Worm (Caenorhabditis elegans) whole organism, L4 larva: Measurements from ENCODE around the gene K08D12.4.
A peak's percentile ranks its signal among the peaks of the same experiment; 100 is the strongest.

Source experiments
- D1046.2 ChIP-seq: fragments of 200-800 bp; sonication (Bioruptor generic); IDR thresholded peaks from 2 replicates; pipeline ENCODE4 v1.3.6; 2022; ENCODE audit warnings: missing genetic modification characterization, missing compliant biosample characterization
- F37D6.2 ChIP-seq: sonication (generic microtip); optimal IDR thresholded peaks from 2 replicates; lab custom pipeline; 2016; ENCODE audit warnings: mild to moderate bottlenecking, missing genetic modification characterization, missing compliant biosample characterization
- R02D3.7 ChIP-seq: fragments of 150-350 bp; sonication (generic microtip); optimal IDR thresholded peaks from 3 replicates; lab custom pipeline; 2014; ENCODE audit warnings: missing biosample characterization, missing genetic modification characterization
- T26A8.4 ChIP-seq: fragments of 200-800 bp; sonication (Bioruptor generic); IDR thresholded peaks from 2 replicates; pipeline ENCODE4 v1.3.6; 2022; ENCODE audit warnings: missing genetic modification characterization, missing compliant biosample characterization
- Y105C5A.15 ChIP-seq: fragments of 200-800 bp; sonication (Bioruptor generic); IDR thresholded peaks from 2 replicates; pipeline ENCODE4 v1.3.6; 2022; ENCODE audit warnings: missing genetic modification characterization, missing compliant biosample characterization
- Y48G9A.11 ChIP-seq: fragments of 200-800 bp; sonication (Bioruptor generic); IDR thresholded peaks from 2 replicates; pipeline ENCODE4 v1.3.6; 2022; ENCODE audit warnings: missing genetic modification reagents, missing genetic modification characterization, missing compliant biosample characterization
- Y75B8A.6 ChIP-seq: fragments of 200-800 bp; sonication (Bioruptor generic); IDR thresholded peaks from 2 replicates; pipeline ENCODE4 v1.3.6; 2022; ENCODE audit warnings: missing genetic modification reagents, missing genetic modification characterization, missing compliant biosample characterization
- ZK337.2 ChIP-seq: fragments of 200-800 bp; sonication (Bioruptor generic); IDR thresholded peaks from 2 replicates; pipeline ENCODE4 v1.3.6; 2022; ENCODE audit warnings: missing genetic modification reagents, missing genetic modification characterization, missing compliant biosample characterization
- ZK546.5 ChIP-seq, 2 experiments: sonication (generic microtip); optimal IDR thresholded peaks; 2 replicates each; lab custom pipeline; 2017; ENCODE audit warnings: missing biosample characterization in 2 of 2, missing genetic modification characterization in 2 of 2
- aly-2 ChIP-seq: sonication (generic microtip); optimal IDR thresholded peaks from 2 replicates; lab custom pipeline; 2018; ENCODE audit warnings: missing biosample characterization, missing genetic modification characterization
- ceh-44 ChIP-seq: fragments of 200-800 bp; sonication (Bioruptor generic); IDR thresholded peaks from 2 replicates; pipeline ENCODE4 v1.3.6; 2022; ENCODE audit warnings: missing genetic modification reagents, missing genetic modification characterization, missing compliant biosample characterization
- ceh-82 ChIP-seq: sonication (generic microtip); optimal IDR thresholded peaks from 2 replicates; lab custom pipeline; 2017; ENCODE audit warnings: missing biosample characterization, missing genetic modification characterization
- ces-1 ChIP-seq: fragments of 150-350 bp; sonication (generic microtip); optimal IDR thresholded peaks from 4 replicates; lab custom pipeline; 2014; ENCODE audit warnings: missing biosample characterization, missing genetic modification reagents, missing genetic modification characterization
- daf-16 ChIP-seq, 3 experiments: sonication (generic microtip); optimal IDR thresholded peaks; 2 replicates each; lab custom pipeline; 2016 to 2017; ENCODE audit warnings: missing genetic modification characterization in 3 of 3, missing genetic modification reagents in 3 of 3, mild to moderate bottlenecking in 2 of 3, missing compliant biosample characterization in 2 of 3, missing biosample characterization in 1 of 3, moderate library complexity in 1 of 3
- dmd-6 ChIP-seq: fragments of 200-800 bp; sonication (Bioruptor generic); IDR thresholded peaks from 2 replicates; pipeline ENCODE4 v1.3.6; 2022; ENCODE audit warnings: missing genetic modification reagents, missing genetic modification characterization, missing compliant biosample characterization
- dve-1 ChIP-seq: sonication (generic microtip); optimal IDR thresholded peaks from 2 replicates; lab custom pipeline; 2017; ENCODE audit warnings: antibody characterized with exemption, mild to moderate bottlenecking, missing genetic modification characterization, missing compliant biosample characterization; ENCODE audit not compliant: insufficient read depth
- egl-43 ChIP-seq: fragments of 200-800 bp; sonication (Bioruptor generic); IDR thresholded peaks from 2 replicates; pipeline ENCODE4 v1.3.6; 2022; ENCODE audit warnings: missing genetic modification reagents, missing genetic modification characterization, missing compliant biosample characterization
- fkh-10 ChIP-seq: fragments of 150-350 bp; optimal IDR thresholded peaks from 2 replicates; lab custom pipeline; 2014; ENCODE audit warnings: missing biosample characterization, missing genetic modification reagents, missing genetic modification characterization
- fos-1 ChIP-seq: fragments of 150-350 bp; optimal IDR thresholded peaks from 2 replicates; lab custom pipeline; 2014; ENCODE audit warnings: missing biosample characterization, missing genetic modification characterization
- gei-8 ChIP-seq: fragments of 200-800 bp; sonication (Bioruptor generic); optimal IDR thresholded peaks from 2 replicates; lab custom pipeline; 2018; ENCODE audit warnings: mild to moderate bottlenecking, missing genetic modification characterization, missing compliant biosample characterization
- hif-1 ChIP-seq, 2 experiments: sonication (generic microtip); optimal IDR thresholded peaks; 2 replicates each; lab custom pipeline; 2016 to 2017; ENCODE audit warnings: missing compliant biosample characterization in 2 of 2, missing genetic modification characterization in 2 of 2, missing genetic modification reagents in 2 of 2, missing genotype in 2 of 2, mild to moderate bottlenecking in 1 of 2
- hlh-11 ChIP-seq: fragments of 200-800 bp; sonication (Bioruptor generic); optimal IDR thresholded peaks from 2 replicates; lab custom pipeline; 2018; ENCODE audit warnings: mild to moderate bottlenecking, missing genetic modification characterization, missing compliant biosample characterization
- lim-7 ChIP-seq: fragments of 200-800 bp; sonication (Bioruptor generic); IDR thresholded peaks from 2 replicates; pipeline ENCODE4 v1.3.6; 2022; ENCODE audit warnings: missing genetic modification characterization, missing compliant biosample characterization
- lin-13 ChIP-seq: fragments of 150-350 bp; optimal IDR thresholded peaks from 2 replicates; lab custom pipeline; 2014; ENCODE audit warnings: missing biosample characterization, missing genetic modification reagents, missing genetic modification characterization
- lin-15B ChIP-seq: fragments of 150-350 bp; sonication (generic microtip); optimal IDR thresholded peaks from 3 replicates; lab custom pipeline; 2014; ENCODE audit warnings: missing biosample characterization, missing genetic modification characterization
- lin-29 ChIP-seq: fragments of 200-800 bp; sonication (Bioruptor generic); IDR thresholded peaks from 2 replicates; pipeline ENCODE4 v1.3.6; 2022; ENCODE audit warnings: missing genetic modification reagents, missing genetic modification characterization, missing compliant biosample characterization
- lin-39 ChIP-seq: fragments of 150-350 bp; optimal IDR thresholded peaks from 2 replicates; lab custom pipeline; 2014; ENCODE audit warnings: missing biosample characterization, missing genetic modification reagents, missing genetic modification characterization
- lsy-2 ChIP-seq, 2 experiments: fragments of 150-350 bp in 1 of 2; sonication (generic microtip) in 1 of 2; optimal IDR thresholded peaks; 2 replicates each; lab custom pipeline; 2014 to 2017; ENCODE audit warnings: missing biosample characterization in 2 of 2, missing genetic modification characterization in 2 of 2
- madf-9 ChIP-seq: fragments of 200-800 bp; sonication (Bioruptor generic); conservative IDR thresholded peaks from 2 replicates; pipeline ENCODE4 v1.3.6; 2022; ENCODE audit warnings: missing genetic modification reagents, missing genetic modification characterization, missing compliant biosample characterization
- mes-2 ChIP-seq: sonication (generic microtip); optimal IDR thresholded peaks from 2 replicates; lab custom pipeline; 2016; ENCODE audit warnings: missing genotype, mild to moderate bottlenecking, missing genetic modification characterization, missing compliant biosample characterization; ENCODE audit not compliant: poor library complexity, severe bottlenecking
- mxl-2 ChIP-seq: fragments of 200-800 bp; sonication (Bioruptor generic); conservative IDR thresholded peaks from 2 replicates; pipeline ENCODE4 v1.3.6; 2022; ENCODE audit warnings: missing genetic modification reagents, missing genetic modification characterization, missing compliant biosample characterization
- mxl-3 ChIP-seq: fragments of 200-800 bp; sonication (Bioruptor generic); optimal IDR thresholded peaks from 2 replicates; lab custom pipeline; 2018; ENCODE audit warnings: mild to moderate bottlenecking, missing genetic modification characterization, missing compliant biosample characterization
- nhr-10 ChIP-seq: fragments of 150-350 bp; optimal IDR thresholded peaks from 2 replicates; lab custom pipeline; 2014; ENCODE audit warnings: missing biosample characterization, missing genetic modification characterization
- nhr-102 ChIP-seq: sonication (generic microtip); optimal IDR thresholded peaks from 2 replicates; lab custom pipeline; 2016; ENCODE audit warnings: mild to moderate bottlenecking, missing genetic modification characterization, moderate library complexity, missing compliant biosample characterization
- nhr-11 ChIP-seq: fragments of 150-350 bp; optimal IDR thresholded peaks from 2 replicates; lab custom pipeline; 2014; ENCODE audit warnings: missing biosample characterization, missing genetic modification characterization
- nhr-237 ChIP-seq: sonication (generic microtip); optimal IDR thresholded peaks from 2 replicates; lab custom pipeline; 2017; ENCODE audit warnings: missing biosample characterization, missing genetic modification characterization
- nhr-76 ChIP-seq: fragments of 150-350 bp; optimal IDR thresholded peaks from 2 replicates; lab custom pipeline; 2014; ENCODE audit warnings: missing biosample characterization, missing genetic modification characterization
- nhr-77 ChIP-seq: fragments of 150-350 bp; optimal IDR thresholded peaks from 2 replicates; lab custom pipeline; 2014; ENCODE audit warnings: missing biosample characterization, missing genetic modification characterization
- php-3 ChIP-seq: fragments of 200-800 bp; sonication (Bioruptor generic); IDR thresholded peaks from 2 replicates; pipeline ENCODE4 v1.3.6; 2022; ENCODE audit warnings: missing genetic modification reagents, missing genetic modification characterization, missing compliant biosample characterization
- pqm-1 ChIP-seq: sonication (generic microtip); optimal IDR thresholded peaks from 2 replicates; lab custom pipeline; 2017; ENCODE audit warnings: missing biosample characterization, missing genetic modification characterization
- saeg-2 ChIP-seq: fragments of 200-800 bp; sonication (Bioruptor generic); IDR thresholded peaks from 2 replicates; pipeline ENCODE4 v1.3.6; 2022; ENCODE audit warnings: missing genetic modification reagents, missing genetic modification characterization, missing compliant biosample characterization
- spr-1 ChIP-seq: sonication (generic microtip); optimal IDR thresholded peaks from 2 replicates; lab custom pipeline; 2016; ENCODE audit warnings: mild to moderate bottlenecking, missing genetic modification characterization, missing compliant biosample characterization
- spr-3 ChIP-seq: fragments of 200-800 bp; sonication (Bioruptor generic); optimal IDR thresholded peaks from 2 replicates; lab custom pipeline; 2018; ENCODE audit warnings: mild to moderate bottlenecking, missing genetic modification characterization, missing compliant biosample characterization
- tag-97 ChIP-seq: fragments of 200-800 bp; sonication (Bioruptor generic); IDR thresholded peaks from 2 replicates; pipeline ENCODE4 v1.3.6; 2022; ENCODE audit warnings: missing genetic modification characterization, missing compliant biosample characterization
- tra-1 ChIP-seq: fragments of 200-800 bp; sonication (Bioruptor generic); IDR thresholded peaks from 2 replicates; pipeline ENCODE4 v1.3.6; 2022; ENCODE audit warnings: missing genetic modification reagents, missing genetic modification characterization, missing compliant biosample characterization
- unc-130 ChIP-seq: sonication (generic microtip); optimal IDR thresholded peaks from 2 replicates; lab custom pipeline; 2016; ENCODE audit warnings: missing genetic modification reagents, missing genetic modification characterization, missing compliant biosample characterization
- zfp-2 ChIP-seq: sonication (generic microtip); optimal IDR thresholded peaks from 2 replicates; lab custom pipeline; 2016; ENCODE audit warnings: mild to moderate bottlenecking, missing genetic modification characterization, missing compliant biosample characterization
- zfp-3 ChIP-seq: fragments of 200-800 bp; sonication (Bioruptor generic); conservative IDR thresholded peaks from 2 replicates; pipeline ENCODE4 v1.3.6; 2022; ENCODE audit warnings: missing genetic modification reagents, missing genetic modification characterization, missing compliant biosample characterization
- zip-11 ChIP-seq: fragments of 200-800 bp; sonication (Bioruptor generic); IDR thresholded peaks from 2 replicates; pipeline ENCODE4 v1.3.6; 2022; ENCODE audit warnings: missing genetic modification characterization, missing compliant biosample characterization
- zip-2 ChIP-seq: fragments of 150-350 bp; optimal IDR thresholded peaks from 2 replicates; lab custom pipeline; 2014; ENCODE audit warnings: missing biosample characterization, missing genetic modification characterization
- ztf-7 ChIP-seq: fragments of 150-350 bp; optimal IDR thresholded peaks from 2 replicates; lab custom pipeline; 2014; ENCODE audit warnings: missing biosample characterization, missing genetic modification characterization

Gene K08D12.4

DNA sequence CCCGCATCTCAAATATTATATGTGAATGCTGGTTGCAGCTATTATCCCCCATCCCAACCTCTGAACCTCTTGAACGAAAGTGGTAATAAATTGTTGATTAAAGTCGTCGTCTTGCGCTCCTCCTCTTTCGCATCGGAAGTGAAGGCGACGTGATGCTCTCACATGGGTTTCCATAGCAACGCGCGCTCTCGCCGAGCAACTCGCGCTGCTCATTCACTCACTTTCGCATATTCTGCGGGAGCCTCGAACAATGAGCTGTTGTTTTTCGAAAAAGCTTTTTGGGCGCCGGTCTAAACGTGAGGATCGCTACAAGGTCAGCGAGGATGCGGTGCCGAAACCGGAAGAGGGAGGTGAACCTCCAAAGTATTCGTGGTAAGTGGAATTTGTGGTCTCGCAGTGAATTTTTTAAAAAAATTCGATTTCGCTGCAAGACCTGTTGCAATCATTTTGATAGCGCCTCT, 4.0 kb downstream of the K08D12.4 start, which contains the start of gene rpi-2 (continued):
- 0 out of 2 replicates have a peak, but pooled peaks have one; percentile 37 for TF ChIP-seq mxl-2 (GFP tag; lab: Robert Waterston, UW)
- TF ChIP-seq lin-13 (GFP tag; lab: Kevin White, UChicago): no peak
- peak; percentile 82 for TF ChIP-seq Y48G9A.11
- no peak for TF ChIP-seq pqm-1 (tag; lab: Kevin White, UChicago)
- no peak for TF ChIP-seq ZK337.2 (GFP tag; lab: Robert Waterston, UW)
- no peak for TF ChIP-seq lin-15B
- TF ChIP-seq tra-1 (GFP tag; lab: Robert Waterston, UW): peak; percentile 48; the same call in 1 of the 2 replicates
- TF ChIP-seq T26A8.4 (GFP tag; lab: Robert Waterston, UW): peak; percentile 57
- TF ChIP-seq zfp-2 (tag; lab: Kevin White, UChicago): no peak
- no peak for TF ChIP-seq fos-1 (tag; lab: Kevin White, UChicago)
- TF ChIP-seq daf-16 (GFP tag; optimal IDR thresholded peaks at IDR 0.05; lab: Kevin White, UChicago): peak in 1 of 2 experiments; percentile 31
- TF ChIP-seq daf-16 (tag; optimal IDR thresholded peaks at IDR 0.05; lab: Kevin White, UChicago): no peak
- TF ChIP-seq aly-2 (tag; lab: Kevin White, UChicago): peak; percentile 68
- no peak for TF ChIP-seq ztf-7
- TF ChIP-seq Y75B8A.6 (GFP tag; lab: Robert Waterston, UW): no peak
- peak; percentile 55 for TF ChIP-seq gei-8 (GFP tag; lab: Kevin White, UChicago)
- TF ChIP-seq ces-1 (GFP tag; lab: Kevin White, UChicago): no peak
- TF ChIP-seq dve-1: no peak
- TF ChIP-seq dmd-6 (GFP tag; lab: Robert Waterston, UW): peak; percentile 38
- peak; percentile 84 for TF ChIP-seq Y105C5A.15 (GFP tag; lab: Robert Waterston, UW)
- 0 out of 2 replicates have a peak, but pooled peaks have one; percentile 23 for TF ChIP-seq zip-11 (GFP tag; lab: Robert Waterston, UW)
- TF ChIP-seq nhr-76 (tag; lab: Kevin White, UChicago): no peak
- no peak for TF ChIP-seq zip-2 (tag; lab: Kevin White, UChicago)
- 0 out of 2 replicates have a peak, but pooled peaks have one; percentile 30 for TF ChIP-seq ceh-44 (GFP tag; lab: Robert Waterston, UW)
- no peak for TF ChIP-seq ceh-82 (tag; lab: Kevin White, UChicago)
- TF ChIP-seq hlh-11 (tag; lab: Kevin White, UChicago): no peak
- no peak for TF ChIP-seq fkh-10 (GFP tag; lab: Kevin White, UChicago)
- TF ChIP-seq mxl-3 (GFP tag; lab: Kevin White, UChicago): no peak
- no peak for TF ChIP-seq nhr-77
- TF ChIP-seq nhr-102 (tag; lab: Kevin White, UChicago): peak; percentile 22
- TF ChIP-seq mes-2 (tag; lab: Kevin White, UChicago): peak; percentile 42
- peak; percentile 80 for TF ChIP-seq egl-43 (GFP tag; lab: Robert Waterston, UW)
- TF ChIP-seq tag-97 (GFP tag; lab: Robert Waterston, UW): no peak
- TF ChIP-seq spr-1 (tag; lab: Kevin White, UChicago): peak; percentile 50
- peak; percentile 53 for TF ChIP-seq unc-130
- no peak for TF ChIP-seq R02D3.7 (tag; lab: Kevin White, UChicago)
- TF ChIP-seq madf-9 (GFP tag; lab: Robert Waterston, UW): no peak; the same call in 1 of the 2 replicates
- 0 out of 2 replicates have a peak, but pooled peaks have one; percentile 45 for TF ChIP-seq php-3 (GFP tag; lab: Robert Waterston, UW)
- peak in 1 of 2 experiments; percentile 46 for TF ChIP-seq ZK546.5 (tag; optimal IDR thresholded peaks at IDR 0.05; lab: Kevin White, UChicago)
- TF ChIP-seq D1046.2 (GFP tag; lab: Robert Waterston, UW): peak; percentile 71; the same call in 1 of the 2 replicates
- no peak for TF ChIP-seq zfp-3 (GFP tag; lab: Robert Waterston, UW)
- TF ChIP-seq lin-29: 0 out of 2 replicates have a peak, but pooled peaks have one; percentile 19
- no peak for TF ChIP-seq nhr-10
- peak; percentile 41 for TF ChIP-seq spr-3 (GFP tag; lab: Kevin White, UChicago)
- TF ChIP-seq nhr-11 (tag; lab: Kevin White, UChicago): peak; percentile 4
- TF ChIP-seq lsy-2 (tag; optimal IDR thresholded peaks at IDR 0.05; lab: Kevin White, UChicago): no peak
- peak in 1 of 2 experiments; percentile 21 for TF ChIP-seq hif-1 (tag; optimal IDR thresholded peaks at IDR 0.05; lab: Kevin White, UChicago)
- no peak for TF ChIP-seq saeg-2
- TF ChIP-seq lim-7: peak; percentile 70
- TF ChIP-seq nhr-237 (tag; lab: Kevin White, UChicago): no peak
- no peak for TF ChIP-seq lin-39 (tag; lab: Kevin White, UChicago)
- TF ChIP-seq F37D6.2: no peak
